Fruit fly (Drosophila melanogaster) whole organism: ENCODE results near the gene Or19b.
"Not testable (repeated sequence)": the region's sequence is repeated elsewhere in the genome, so short reads cannot be mapped to it uniquely, and the experiment has no call there.

Source experiments
- CG8478 ChIP-seq: fragments of >200 bp; optimal IDR thresholded peaks from 2 replicates; lab custom pipeline; 2018; ENCODE audit warnings: inconsistent platforms
- Dll ChIP-seq: fragments of >200 bp; optimal IDR thresholded peaks from 2 replicates; lab custom pipeline; 2017

- TF ChIP-seq Dll, CG8478 (lab: Kevin White, UChicago): not testable (repeated sequence)
Observed at dm6 chrX:20094098-20094497, at the start of gene Or19b.
